Fruit fly (Drosophila melanogaster): ENCODE measurements around the gene CG17721.

The CG17721 gene

dm6 chr3R:11211291-11212061 lies 23.5 kb upstream of the CG17721 start (continued):
- TF ChIP-seq disco-r (GFP tag; optimal IDR thresholded peaks at IDR 0.05) = peak; percentile 41
- peak; percentile 75 for TF ChIP-seq Sox102F (GFP tag; optimal IDR thresholded peaks at IDR 0.05)
- peak; percentile 9 for TF ChIP-seq CG8281 (tag; optimal IDR thresholded peaks at IDR 0.05)
- peak; percentile 77 for TF ChIP-seq CG34422 (GFP tag; IDR thresholded peaks at IDR 0.05)
- peak; percentile 51 for TF ChIP-seq repo (GFP tag; optimal IDR thresholded peaks at IDR 0.05)
- TF ChIP-seq CG18262 (tag; optimal IDR thresholded peaks at IDR 0.05) = peak; percentile 61
- TF ChIP-seq unpg (GFP tag; optimal IDR thresholded peaks at IDR 0.05) = peak; percentile 65
- peak; percentile 65 for TF ChIP-seq Dip3 (GFP tag; optimal IDR thresholded peaks at IDR 0.05)
- TF ChIP-seq hb (GFP tag; IDR thresholded peaks at IDR 0.05; ENCODE audit: partially characterized antibody) = no peak
- peak; percentile 27 for TF ChIP-seq CG33557 (GFP tag; optimal IDR thresholded peaks at IDR 0.05)
- TF ChIP-seq otp (GFP tag; IDR thresholded peaks at IDR 0.05) = no peak; the same call in 2 of the 3 replicates
- TF ChIP-seq rib (GFP tag; IDR thresholded peaks at IDR 0.05) = peak; percentile 65; the same call in 1 of the 2 replicates
- TF ChIP-seq CG16813 (GFP tag; IDR thresholded peaks at IDR 0.05; ENCODE audit: partially characterized antibody) = no peak
- peak; percentile 83; the same call in 3 of the 4 replicates for TF ChIP-seq chinmo (GFP tag; IDR thresholded peaks at IDR 0.05; ENCODE audit: partially characterized antibody)
- TF ChIP-seq Hr39 (optimal IDR thresholded peaks at IDR 0.05) = no peak
- peak; percentile 67 for TF ChIP-seq stc (GFP tag; IDR thresholded peaks at IDR 0.05)
- TF ChIP-seq CG12219 (GFP tag; optimal IDR thresholded peaks at IDR 0.05) = peak; percentile 43
- TF ChIP-seq CG4820 (GFP tag; optimal IDR thresholded peaks at IDR 0.05) = peak; percentile 83
- no peak for TF ChIP-seq Dfd (GFP tag; optimal IDR thresholded peaks at IDR 0.05)
- TF ChIP-seq CG34224 (GFP tag; IDR thresholded peaks at IDR 0.05; ENCODE audit: partially characterized antibody) = no peak
- TF ChIP-seq CG8924 (tag; optimal IDR thresholded peaks at IDR 0.05) = peak; percentile 46
- TF ChIP-seq CG9609 (GFP tag; optimal IDR thresholded peaks at IDR 0.05) = peak; percentile 62
- peak; percentile 73 for TF ChIP-seq Ada2b (GFP tag; IDR thresholded peaks at IDR 0.05)
- TF ChIP-seq CG7963 (GFP tag; IDR thresholded peaks at IDR 0.05; ENCODE audit: partially characterized antibody) = no peak
- TF ChIP-seq gcm2 (GFP tag; optimal IDR thresholded peaks at IDR 0.05) = peak; percentile 18
- TF ChIP-seq CG7357 (GFP tag; IDR thresholded peaks at IDR 0.05) = peak; percentile 51; the same call in 1 of the 3 replicates
- peak; percentile 64 for TF ChIP-seq Dek (tag; optimal IDR thresholded peaks at IDR 0.05)
- peak; percentile 37; the same call in 1 of the 2 replicates for TF ChIP-seq CG4404 (GFP tag; IDR thresholded peaks at IDR 0.05)
- TF ChIP-seq chm (GFP tag; IDR thresholded peaks at IDR 0.05) = peak; percentile 44; the same call in 1 of the 2 replicates
- peak; percentile 19 for TF ChIP-seq CG8089 (GFP tag; optimal IDR thresholded peaks at IDR 0.05)
- peak; percentile 6 for TF ChIP-seq twi (tag; optimal IDR thresholded peaks at IDR 0.05)
- TF ChIP-seq bigmax (GFP tag; optimal IDR thresholded peaks at IDR 0.05) = peak; percentile 99
- TF ChIP-seq CG14441 (GFP tag; IDR thresholded peaks at IDR 0.05) = peak; percentile 83
- TF ChIP-seq Neu2 (GFP tag; optimal IDR thresholded peaks at IDR 0.05; ENCODE audit: borderline replicate concordance) = no peak
- 0 out of 2 replicates have a peak, but pooled peaks have one; percentile 15 for TF ChIP-seq E2f2 (GFP tag; IDR thresholded peaks at IDR 0.05)
- TF ChIP-seq CG1647 (GFP tag; optimal IDR thresholded peaks at IDR 0.05) = peak; percentile 80
- no peak for TF ChIP-seq unc-4 (GFP tag; IDR thresholded peaks at IDR 0.05; ENCODE audit: partially characterized antibody)
- TF ChIP-seq CG10959 (GFP tag; IDR thresholded peaks at IDR 0.05) = no peak
- TF ChIP-seq Sry-δ (GFP tag; optimal IDR thresholded peaks at IDR 0.05) = peak; percentile 34
- peak; percentile 57 for TF ChIP-seq fd3F (GFP tag; optimal IDR thresholded peaks at IDR 0.05)
- TF ChIP-seq Oli (tag; optimal IDR thresholded peaks at IDR 0.05) = peak; percentile 58
- peak; percentile 54; the same call in 1 of the 3 replicates for TF ChIP-seq C15 (GFP tag; IDR thresholded peaks at IDR 0.05)
- peak; percentile 53 for TF ChIP-seq Side (GFP tag; optimal IDR thresholded peaks at IDR 0.05)
- TF ChIP-seq Myb (GFP tag; optimal IDR thresholded peaks at IDR 0.05) = peak; percentile 58
- TF ChIP-seq HHEX (GFP tag; optimal IDR thresholded peaks at IDR 0.05) = peak; percentile 60
- TF ChIP-seq CG10462 (GFP tag; optimal IDR thresholded peaks at IDR 0.05) = no peak
- peak; percentile 56 for TF ChIP-seq CG5180 (GFP tag; optimal IDR thresholded peaks at IDR 0.05)
- peak; percentile 76 for TF ChIP-seq Hmr (GFP tag; optimal IDR thresholded peaks at IDR 0.05)
- peak; percentile 29 for TF ChIP-seq eyg (GFP tag; optimal IDR thresholded peaks at IDR 0.05)
